Worm (Caenorhabditis elegans): ENCODE results near the gene rps-16.

The rps-16 gene

ce11 chrV:15016795-15017429, 16.6 kb upstream of the rps-16 start:
- TF ChIP-seq F13C5.2 (tag; optimal IDR thresholded peaks at IDR 0.05) (no peak), flt-1 (GFP tag; IDR thresholded peaks at IDR 0.05) (no peak)

- TF ChIP-seq pes-1 (GFP tag; IDR thresholded peaks at IDR 0.05) (no peak), ceh-36 (tag; optimal IDR thresholded peaks at IDR 0.05) (no peak), aly-1 (tag; optimal IDR thresholded peaks at IDR 0.05) (no peak), ets-7 (tag; optimal IDR thresholded peaks at IDR 0.05) (no peak), scrt-1 (GFP tag; IDR thresholded peaks at IDR 0.05) (no peak), flt-1 (GFP tag; IDR thresholded peaks at IDR 0.05) (no peak), B0310.2 (tag; optimal IDR thresholded peaks at IDR 0.05) (no peak), sea-1 (GFP tag; conservative IDR thresholded peaks at IDR 0.05) (no peak), tbx-11 (GFP tag; IDR thresholded peaks at IDR 0.05) (no peak), F13C5.2 (tag; optimal IDR thresholded peaks at IDR 0.05) (no peak), tra-4 (tag; optimal IDR thresholded peaks at IDR 0.05) (no peak), hnd-1 (tag; optimal IDR thresholded peaks at IDR 0.05) (no peak), ceh-13 (GFP tag; optimal IDR thresholded peaks at IDR 0.05) (no peak), ama-1 (optimal IDR thresholded peaks at IDR 0.05) (no peak)
Observed at ce11 chrV:15015799-15016198, 15.5 kb upstream of the rps-16 start.

- TF ChIP-seq F13C5.2 (tag; optimal IDR thresholded peaks at IDR 0.05) = no peak
- TF ChIP-seq ama-1 (optimal IDR thresholded peaks at IDR 0.05) = no peak
- no peak for TF ChIP-seq sea-1 (GFP tag; conservative IDR thresholded peaks at IDR 0.05)
- no peak for TF ChIP-seq hmg-4 (GFP tag; optimal IDR thresholded peaks at IDR 0.05)
- TF ChIP-seq ceh-36 (tag; optimal IDR thresholded peaks at IDR 0.05) = no peak
- TF ChIP-seq hnd-1 (tag; optimal IDR thresholded peaks at IDR 0.05) = no peak
- TF ChIP-seq tra-4 (tag; optimal IDR thresholded peaks at IDR 0.05) = no peak
- TF ChIP-seq hmbx-1 (tag; optimal IDR thresholded peaks at IDR 0.05) = no peak
- no peak for TF ChIP-seq scrt-1 (GFP tag; IDR thresholded peaks at IDR 0.05)
- TF ChIP-seq tbx-37 (GFP tag; conservative IDR thresholded peaks at IDR 0.05) = no peak
- no peak for TF ChIP-seq ets-7 (tag; optimal IDR thresholded peaks at IDR 0.05)
- no peak for TF ChIP-seq flt-1 (GFP tag; IDR thresholded peaks at IDR 0.05)
Observed at ce11 chrV:15014164-15014563, 13.8 kb upstream of the rps-16 start, which contains the start of gene obr-2. obr-2 (minus strand) TSS chrV:15014264.

DNA sequence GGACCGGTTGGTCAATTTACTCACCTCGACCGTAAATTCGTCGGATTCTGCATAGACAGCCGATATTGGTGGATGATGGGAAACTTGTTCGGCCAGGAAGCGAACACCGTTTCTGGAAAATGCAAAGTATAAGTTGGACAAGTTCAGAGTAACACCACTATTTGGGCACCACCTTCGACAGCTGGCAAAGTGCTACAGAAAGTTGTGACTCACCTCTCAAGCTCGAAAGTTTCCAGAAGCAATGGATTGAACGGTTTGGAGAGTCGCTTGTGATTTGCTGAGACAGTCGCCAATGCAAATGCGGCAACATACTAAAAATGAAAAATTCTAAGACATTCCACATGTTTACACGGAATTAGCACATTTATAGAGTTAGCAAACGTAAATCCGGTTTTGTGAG, 13.0 kb upstream of the rps-16 start:
- TF ChIP-seq scrt-1 (GFP tag; IDR thresholded peaks at IDR 0.05) (no peak), tbx-11 (GFP tag; IDR thresholded peaks at IDR 0.05) (no peak), B0310.2 (tag; optimal IDR thresholded peaks at IDR 0.05) (no peak), tra-4 (tag; optimal IDR thresholded peaks at IDR 0.05) (no peak), ceh-13 (GFP tag; optimal IDR thresholded peaks at IDR 0.05) (no peak), hnd-1 (tag; optimal IDR thresholded peaks at IDR 0.05) (no peak), hmg-4 (GFP tag; optimal IDR thresholded peaks at IDR 0.05) (no peak), hmbx-1 (tag; optimal IDR thresholded peaks at IDR 0.05) (no peak), aly-1 (tag; optimal IDR thresholded peaks at IDR 0.05) (no peak), tbx-37 (GFP tag; conservative IDR thresholded peaks at IDR 0.05) (no peak), ama-1 (optimal IDR thresholded peaks at IDR 0.05) (no peak), sea-1 (GFP tag; conservative IDR thresholded peaks at IDR 0.05) (no peak), ets-7 (tag; optimal IDR thresholded peaks at IDR 0.05) (no peak), flt-1 (GFP tag; IDR thresholded peaks at IDR 0.05) (no peak), F13C5.2 (tag; optimal IDR thresholded peaks at IDR 0.05) (no peak), ceh-36 (tag; optimal IDR thresholded peaks at IDR 0.05) (no peak)

- TF ChIP-seq hmbx-1 (tag; optimal IDR thresholded peaks at IDR 0.05) = no peak
- TF ChIP-seq F13C5.2 (tag; optimal IDR thresholded peaks at IDR 0.05) = no peak
- no peak for TF ChIP-seq sea-1 (GFP tag; conservative IDR thresholded peaks at IDR 0.05)
- no peak for TF ChIP-seq tbx-11 (GFP tag; IDR thresholded peaks at IDR 0.05)
- no peak for TF ChIP-seq ama-1 (optimal IDR thresholded peaks at IDR 0.05)
- TF ChIP-seq hmg-4 (GFP tag; optimal IDR thresholded peaks at IDR 0.05) = no peak
- no peak for TF ChIP-seq B0310.2 (tag; optimal IDR thresholded peaks at IDR 0.05)
- TF ChIP-seq ceh-13 (GFP tag; optimal IDR thresholded peaks at IDR 0.05) = no peak
- TF ChIP-seq tra-4 (tag; optimal IDR thresholded peaks at IDR 0.05) = no peak
- TF ChIP-seq aly-1 (tag; optimal IDR thresholded peaks at IDR 0.05) = no peak
- no peak for TF ChIP-seq hnd-1 (tag; optimal IDR thresholded peaks at IDR 0.05)
- no peak for TF ChIP-seq tbx-37 (GFP tag; conservative IDR thresholded peaks at IDR 0.05)
- TF ChIP-seq ets-7 (tag; optimal IDR thresholded peaks at IDR 0.05) = no peak
- no peak for TF ChIP-seq scrt-1 (GFP tag; IDR thresholded peaks at IDR 0.05)
Observed at ce11 chrV:15012542-15013301, 12.4 kb upstream of the rps-16 start.

ce11 chrV:15011560-15011959, 11.2 kb upstream of the rps-16 start, which contains the start of gene nmr-2:
nmr-2 (minus strand) TSS chrV:15011660.
- TF ChIP-seq tbx-37 (GFP tag; conservative IDR thresholded peaks at IDR 0.05) (no peak), hmg-4 (GFP tag; optimal IDR thresholded peaks at IDR 0.05) (no peak), B0310.2 (tag; optimal IDR thresholded peaks at IDR 0.05) (no peak), F13C5.2 (tag; optimal IDR thresholded peaks at IDR 0.05) (no peak), ets-7 (tag; optimal IDR thresholded peaks at IDR 0.05) (no peak), scrt-1 (GFP tag; IDR thresholded peaks at IDR 0.05) (no peak), hnd-1 (tag; optimal IDR thresholded peaks at IDR 0.05) (no peak), tra-4 (tag; optimal IDR thresholded peaks at IDR 0.05) (no peak), tbx-11 (GFP tag; IDR thresholded peaks at IDR 0.05) (no peak), sea-1 (GFP tag; conservative IDR thresholded peaks at IDR 0.05) (no peak), ceh-13 (GFP tag; optimal IDR thresholded peaks at IDR 0.05) (no peak), pes-1 (GFP tag; IDR thresholded peaks at IDR 0.05) (no peak), flt-1 (GFP tag; IDR thresholded peaks at IDR 0.05) (no peak), ama-1 (optimal IDR thresholded peaks at IDR 0.05) (no peak), ceh-36 (tag; optimal IDR thresholded peaks at IDR 0.05) (no peak), aly-1 (tag; optimal IDR thresholded peaks at IDR 0.05) (no peak), hmbx-1 (tag; optimal IDR thresholded peaks at IDR 0.05) (no peak)

ce11 chrV:15004800-15005199, 4.5 kb upstream of the rps-16 start, which contains the start of gene hrde-2:
hrde-2 (plus strand) TSS chrV:15005100.
- TF ChIP-seq pes-1 (GFP tag; IDR thresholded peaks at IDR 0.05) (no peak), ceh-13 (GFP tag; optimal IDR thresholded peaks at IDR 0.05) (no peak)

Data from whole organism, early embryonic.